Worm (Caenorhabditis elegans): ENCODE measurements around the gene kin-26.

DNA sequence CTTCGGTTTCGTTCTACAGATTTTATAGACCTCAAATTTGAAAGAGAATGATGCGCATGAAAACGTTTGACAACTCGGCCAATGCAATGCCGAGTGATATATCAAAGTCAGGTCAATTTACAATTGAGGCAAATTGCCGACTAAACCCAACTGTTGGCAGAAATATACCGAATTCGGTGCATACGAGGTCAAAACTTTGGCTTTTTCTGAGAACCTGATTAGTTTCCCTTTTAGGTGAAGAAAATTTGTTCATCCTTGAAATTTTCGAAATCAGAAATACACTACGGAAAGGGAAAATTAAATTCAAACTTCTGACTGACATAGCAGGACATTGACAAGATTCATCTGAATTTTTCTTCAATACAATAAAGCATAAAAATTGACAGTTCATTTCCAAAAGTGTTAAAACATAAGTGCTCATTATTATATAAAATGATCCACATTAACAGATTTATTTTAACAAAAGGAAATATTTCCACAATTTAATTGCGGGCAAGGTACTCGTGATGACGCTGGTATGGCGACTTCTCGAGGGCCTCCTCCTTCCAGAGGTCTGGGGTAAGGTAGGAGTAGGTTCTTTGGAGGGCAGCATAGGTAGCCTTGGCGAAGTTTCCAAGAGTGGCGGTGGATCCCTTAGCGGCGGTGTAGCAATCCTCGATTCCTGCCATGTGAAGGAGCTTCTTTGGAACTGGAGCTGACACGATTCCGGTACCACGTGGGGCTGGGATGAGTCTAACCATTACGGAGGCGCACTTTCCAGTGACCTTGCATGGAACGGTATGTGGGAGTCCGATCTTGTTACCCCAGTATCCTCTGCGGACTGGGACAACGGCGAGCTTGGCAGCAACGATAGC is 47.5 kb upstream of the kin-26 start:
- no peak for TF ChIP-seq ama-1 (optimal IDR thresholded peaks at IDR 0.05)
- no peak for TF ChIP-seq hpl-2 (GFP tag; optimal IDR thresholded peaks at IDR 0.05)
- no peak for TF ChIP-seq lin-39 (tag; optimal IDR thresholded peaks at IDR 0.05)
- no peak for TF ChIP-seq elt-3 (tag; optimal IDR thresholded peaks at IDR 0.05)
- peak; percentile 59 for TF ChIP-seq nhr-85 (tag)
- TF ChIP-seq elt-2 (tag; optimal IDR thresholded peaks at IDR 0.05) = no peak
- no peak for TF ChIP-seq mdl-1 (tag; optimal IDR thresholded peaks at IDR 0.05)
- TF ChIP-seq alr-1 (tag; optimal IDR thresholded peaks at IDR 0.05; ENCODE audit: borderline replicate concordance) = no peak
- no peak for TF ChIP-seq blmp-1 (tag; optimal IDR thresholded peaks at IDR 0.05)
- TF ChIP-seq aly-2 (tag; optimal IDR thresholded peaks at IDR 0.05) = no peak
- TF ChIP-seq nhr-12 (tag; optimal IDR thresholded peaks at IDR 0.05) = no peak
- TF ChIP-seq xbp-1 (tag; optimal IDR thresholded peaks at IDR 0.05) = no peak

Measured in whole organism, L1 larva.